Fruit fly (Drosophila melanogaster): ENCODE data around the gene CG4404.

dm6 chrX:12893969-12894368 lies 11.8 kb downstream of the CG4404 start:
- TF ChIP-seq Pif1A (GFP tag; optimal IDR thresholded peaks at IDR 0.05): no peak
- no peak for TF ChIP-seq CG8159 (tag; optimal IDR thresholded peaks at IDR 0.05)
- TF ChIP-seq CG17806 (tag; optimal IDR thresholded peaks at IDR 0.05): no peak
- no peak for TF ChIP-seq CG12605 (GFP tag; IDR thresholded peaks at IDR 0.05)
- no peak for TF ChIP-seq EcR (GFP tag; optimal IDR thresholded peaks at IDR 0.05)
- TF ChIP-seq CG34367 (tag; optimal IDR thresholded peaks at IDR 0.05): no peak
- no peak for TF ChIP-seq CG9948 (tag; optimal IDR thresholded peaks at IDR 0.05)
- no peak for TF ChIP-seq gl (tag; optimal IDR thresholded peaks at IDR 0.05)
- TF ChIP-seq CG13204 (GFP tag; optimal IDR thresholded peaks at IDR 0.05): no peak
- TF ChIP-seq Pif1B (GFP tag; optimal IDR thresholded peaks at IDR 0.05): no peak
- TF ChIP-seq CG14655 (GFP tag; optimal IDR thresholded peaks at IDR 0.05): no peak
- no peak for TF ChIP-seq D1 (tag; optimal IDR thresholded peaks at IDR 0.05)
- no peak for TF ChIP-seq CG32121 (GFP tag; IDR thresholded peaks at IDR 0.05)
- TF ChIP-seq CG4496 (GFP tag; IDR thresholded peaks at IDR 0.05): no peak
